Fruit fly (Drosophila melanogaster): ENCODE data around the gene Sdic2.
"Not testable (repeated sequence)": the region's sequence is repeated elsewhere in the genome, so short reads cannot be mapped to it uniquely, and the experiment has no call there.

DNA sequence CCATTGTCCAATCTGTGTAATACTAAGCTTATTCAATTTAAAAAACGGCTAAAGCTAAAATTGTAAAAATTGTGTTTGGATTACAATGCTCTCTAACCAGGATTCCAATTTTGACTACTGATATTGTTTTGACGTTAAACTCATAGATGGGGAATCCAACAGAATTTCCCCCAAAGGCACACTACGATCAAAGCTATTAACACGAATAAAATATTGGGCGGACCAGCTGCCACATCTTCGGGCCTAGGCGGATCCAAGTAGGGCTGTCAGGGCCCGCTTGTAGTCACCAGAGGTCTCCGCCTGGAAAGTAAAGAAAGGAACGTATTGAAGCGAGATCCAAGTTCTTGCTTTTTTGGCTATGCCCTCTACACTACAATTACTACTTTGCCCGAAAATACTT is 30.9 kb upstream of the Sdic2 start, which contains the start of gene SdicC:
- not testable (repeated sequence) for TF ChIP-seq psq, h (optimal IDR thresholded peaks at IDR 0.05)
